Fruit fly (Drosophila melanogaster) whole organism, embryonic: Measurements from ENCODE around the gene CG33095.
A peak's percentile ranks its signal among the peaks of the same experiment; 100 is the strongest.

ENCODE experiments used
- Adf1 ChIP-seq: fragments of 200-800 bp; sonication (Bioruptor generic); IDR thresholded peaks from 2 replicates; pipeline ENCODE4 v1.3.6; 2022; ENCODE audit warnings: missing biosample characterization, missing genetic modification characterization
- Antp ChIP-seq: fragments of 200-800 bp; sonication (Bioruptor generic); optimal IDR thresholded peaks from 3 replicates; lab custom pipeline; 2016; ENCODE audit warnings: missing biosample characterization, missing genetic modification characterization
- Bgb ChIP-seq: fragments of 200-800 bp; sonication (Bioruptor generic); IDR thresholded peaks from 2 replicates; pipeline ENCODE4 v1.3.6; 2022; ENCODE audit warnings: missing biosample characterization, missing genetic modification characterization; ENCODE audit not compliant: partially characterized antibody
- CG10209 ChIP-seq: fragments of 200-800 bp; sonication (Bioruptor generic); optimal IDR thresholded peaks from 3 replicates; lab custom pipeline; 2017; ENCODE audit warnings: missing biosample characterization, mild to moderate bottlenecking, missing genetic modification characterization, missing genetic modification reagents
- CG11504 ChIP-seq: fragments of 200-800 bp; sonication (Bioruptor generic); optimal IDR thresholded peaks from 3 replicates; lab custom pipeline; 2019; ENCODE audit warnings: missing biosample characterization, mild to moderate bottlenecking, missing genetic modification characterization, moderate library complexity
- CG11723 ChIP-seq: fragments of 200-800 bp; sonication (Bioruptor generic); optimal IDR thresholded peaks from 2 replicates; lab custom pipeline; 2017; ENCODE audit warnings: missing biosample characterization, mild to moderate bottlenecking, missing genetic modification characterization
- CG15073 ChIP-seq: fragments of 200-800 bp; sonication (Bioruptor generic); optimal IDR thresholded peaks from 2 replicates; lab custom pipeline; 2016; ENCODE audit warnings: missing biosample characterization, missing genetic modification characterization
- CG1603 ChIP-seq: fragments of 200-800 bp; sonication (Bioruptor generic); optimal IDR thresholded peaks from 2 replicates; lab custom pipeline; 2019; ENCODE audit warnings: missing biosample characterization, mild to moderate bottlenecking, missing genetic modification characterization, moderate library complexity
- CG16813 ChIP-seq: fragments of 200-800 bp; sonication (Bioruptor generic); IDR thresholded peaks from 3 replicates; pipeline ENCODE4 v1.3.6; 2022; ENCODE audit warnings: missing biosample characterization, missing genetic modification characterization; ENCODE audit not compliant: partially characterized antibody
- CG17359 ChIP-seq: fragments of 200-800 bp; sonication (Bioruptor generic); optimal IDR thresholded peaks from 3 replicates; lab custom pipeline; 2018; ENCODE audit warnings: missing biosample characterization, mild to moderate bottlenecking, missing genetic modification characterization, moderate library complexity
- CG17802 ChIP-seq: fragments of 200-800 bp; sonication (Bioruptor generic); optimal IDR thresholded peaks from 2 replicates; lab custom pipeline; 2018; ENCODE audit warnings: missing biosample characterization, mild to moderate bottlenecking, missing genetic modification characterization, moderate library complexity
- CG4360 ChIP-seq: fragments of 200-800 bp; sonication (Bioruptor generic); IDR thresholded peaks from 2 replicates; pipeline ENCODE4 v1.3.6; 2022; ENCODE audit warnings: missing biosample characterization, missing genetic modification characterization
- CG4707 ChIP-seq: fragments of 200-800 bp; sonication (Bioruptor generic); optimal IDR thresholded peaks from 2 replicates; lab custom pipeline; 2018; ENCODE audit warnings: missing biosample characterization, mild to moderate bottlenecking, missing genetic modification characterization, moderate library complexity
- CG5180 ChIP-seq: fragments of 200-800 bp; sonication (Bioruptor generic); optimal IDR thresholded peaks from 3 replicates; lab custom pipeline; 2017; ENCODE audit warnings: missing biosample characterization, missing genetic modification characterization, mild to moderate bottlenecking, moderate library complexity, missing genetic modification reagents
- CG8290 ChIP-seq, 3 experiments: fragments of 200-800 bp; sonication (Bioruptor generic); optimal IDR thresholded peaks; 2 replicates each; lab custom pipeline; 2016 to 2019; ENCODE audit warnings: missing biosample characterization in 3 of 3, missing genetic modification characterization in 3 of 3, mild to moderate bottlenecking in 2 of 3, moderate library complexity in 1 of 3
- CG8478 ChIP-seq: fragments of >200 bp; optimal IDR thresholded peaks from 2 replicates; lab custom pipeline; 2018
- Chrac-16 ChIP-seq: fragments of 200-800 bp; sonication (Bioruptor generic); optimal IDR thresholded peaks from 3 replicates; lab custom pipeline; 2016; ENCODE audit warnings: missing biosample characterization, missing genetic modification characterization
- Dip2 ChIP-seq: fragments of 200-800 bp; sonication (Bioruptor generic); IDR thresholded peaks from 2 replicates; pipeline ENCODE4 v1.3.6; 2022; ENCODE audit warnings: missing biosample characterization, missing genetic modification characterization
- Dp ChIP-seq: fragments of 200-800 bp; sonication (Bioruptor generic); optimal IDR thresholded peaks from 2 replicates; lab custom pipeline; 2018; ENCODE audit warnings: missing biosample characterization, mild to moderate bottlenecking, missing genetic modification characterization, moderate library complexity
- Dref ChIP-seq: fragments of 200-800 bp; sonication (Bioruptor generic); IDR thresholded peaks from 2 replicates; pipeline ENCODE4 v1.3.6; 2022; ENCODE audit warnings: missing biosample characterization, missing genetic modification characterization
- Elba2 ChIP-seq: fragments of 200-800 bp; sonication (Bioruptor generic); optimal IDR thresholded peaks from 3 replicates; lab custom pipeline; 2016; ENCODE audit warnings: missing biosample characterization, missing genetic modification characterization
- Ets97D ChIP-seq: fragments of 200-800 bp; sonication (Bioruptor generic); optimal IDR thresholded peaks from 3 replicates; lab custom pipeline; 2016; ENCODE audit warnings: missing biosample characterization, missing genetic modification characterization
- Lhr ChIP-seq: fragments of 200-800 bp; sonication (Bioruptor generic); optimal IDR thresholded peaks from 3 replicates; lab custom pipeline; 2017; ENCODE audit warnings: mild to moderate bottlenecking, missing biosample characterization, missing genetic modification reagents, missing genetic modification characterization
- MBD-R2 ChIP-seq: fragments of 200-800 bp; sonication (Bioruptor generic); IDR thresholded peaks from 2 replicates; pipeline ENCODE4 v1.3.6; 2022; ENCODE audit warnings: missing biosample characterization, missing genetic modification characterization
- Max ChIP-seq: fragments of 200-800 bp; sonication (Bioruptor generic); optimal IDR thresholded peaks from 2 replicates; lab custom pipeline; 2016; ENCODE audit warnings: missing biosample characterization, mild to moderate bottlenecking, missing genetic modification characterization
- Scr ChIP-seq: fragments of 200-800 bp; sonication (Bioruptor generic); IDR thresholded peaks from 2 replicates; pipeline ENCODE4 v1.3.6; 2022; ENCODE audit warnings: missing biosample characterization, missing genetic modification characterization; ENCODE audit not compliant: partially characterized antibody
- al ChIP-seq: fragments of 200-800 bp; sonication (Bioruptor generic); IDR thresholded peaks from 2 replicates; pipeline ENCODE4 v1.3.6; 2022; ENCODE audit warnings: missing biosample characterization, missing genetic modification characterization
- btn ChIP-seq: fragments of 200-800 bp; sonication (Bioruptor generic); optimal IDR thresholded peaks from 2 replicates; lab custom pipeline; 2016; ENCODE audit warnings: missing biosample characterization, missing genetic modification characterization
- cato ChIP-seq: fragments of 200-800 bp; sonication (Bioruptor generic); optimal IDR thresholded peaks from 2 replicates; lab custom pipeline; 2016; ENCODE audit warnings: missing biosample characterization, missing genetic modification characterization, borderline replicate concordance
- corto ChIP-seq: fragments of 200-800 bp; sonication (Bioruptor generic); optimal IDR thresholded peaks from 2 replicates; lab custom pipeline; 2016; ENCODE audit warnings: missing biosample characterization, mild to moderate bottlenecking, missing genetic modification characterization, moderate library complexity
- gce ChIP-seq: fragments of 200-800 bp; sonication (Bioruptor generic); IDR thresholded peaks from 3 replicates; pipeline ENCODE4 v1.3.6; 2022; ENCODE audit warnings: missing biosample characterization, missing genetic modification characterization
- grn ChIP-seq: fragments of 200-800 bp; sonication (Bioruptor generic); optimal IDR thresholded peaks from 3 replicates; lab custom pipeline; 2017; ENCODE audit warnings: missing biosample characterization, missing genetic modification characterization
- gsb-n ChIP-seq: fragments of 200-800 bp; sonication (Bioruptor generic); optimal IDR thresholded peaks from 3 replicates; lab custom pipeline; 2018; ENCODE audit warnings: missing biosample characterization, mild to moderate bottlenecking, missing genetic modification characterization
- knrl ChIP-seq: fragments of 200-800 bp; sonication (Bioruptor generic); IDR thresholded peaks from 3 replicates; pipeline ENCODE4 v1.3.6; 2022; ENCODE audit warnings: missing biosample characterization, missing genetic modification characterization; ENCODE audit not compliant: partially characterized antibody
- lmd ChIP-seq: fragments of 200-800 bp; sonication (Bioruptor generic); IDR thresholded peaks from 2 replicates; pipeline ENCODE4 v1.3.6; 2022; ENCODE audit warnings: missing biosample characterization, missing genetic modification characterization
- nmo ChIP-seq: fragments of 200-800 bp; sonication (Bioruptor generic); optimal IDR thresholded peaks from 2 replicates; lab custom pipeline; 2018; ENCODE audit warnings: missing biosample characterization, mild to moderate bottlenecking, missing genetic modification characterization, moderate library complexity
- pan ChIP-seq, 4 experiments: fragments of >200 bp in 3 of 4; fragments of 200-800 bp in 1 of 4; sonication (Bioruptor generic) in 1 of 4; optimal IDR thresholded peaks in 3 of 4; IDR thresholded peaks in 1 of 4; 2 replicates each; pipeline versions ENCODE4 v1.3.6 to Lab custom; 2017 to 2022; ENCODE audit warnings: missing biosample characterization in 2 of 4, missing genetic modification characterization in 2 of 4, mixed read lengths in 1 of 4
- prd ChIP-seq, 3 experiments: fragments of >200 bp in 2 of 3; fragments of 200-800 bp in 1 of 3; sonication (Bioruptor generic) in 1 of 3; optimal IDR thresholded peaks in 2 of 3; IDR thresholded peaks in 1 of 3; 2 replicates in 2 of 3; 3 replicates in 1 of 3; pipeline versions ENCODE4 v1.3.6 to Lab custom; 2017 to 2022; ENCODE audit warnings: missing biosample characterization in 1 of 3, missing genetic modification characterization in 1 of 3
- pzg ChIP-seq: fragments of 200-800 bp; sonication (Bioruptor generic); optimal IDR thresholded peaks from 3 replicates; lab custom pipeline; 2018; ENCODE audit warnings: missing biosample characterization, mild to moderate bottlenecking, missing genetic modification characterization, moderate library complexity
- sd ChIP-seq: fragments of 200-800 bp; sonication (Bioruptor generic); optimal IDR thresholded peaks from 3 replicates; lab custom pipeline; 2018; ENCODE audit warnings: missing biosample characterization, mild to moderate bottlenecking, missing genetic modification characterization, moderate library complexity
- sens ChIP-seq: fragments of 200-800 bp; sonication (Bioruptor generic); peaks from one replicate; lab custom pipeline; 2016; ENCODE audit warnings: missing biosample characterization, missing genetic modification characterization
- shn ChIP-seq: fragments of 200-800 bp; sonication (Bioruptor generic); optimal IDR thresholded peaks from 3 replicates; lab custom pipeline; 2016; ENCODE audit warnings: missing biosample characterization, missing genetic modification characterization
- tna ChIP-seq: fragments of 200-800 bp; sonication (Bioruptor generic); IDR thresholded peaks from 2 replicates; pipeline ENCODE4 v1.3.6; 2022; ENCODE audit warnings: missing biosample characterization, missing genetic modification characterization; ENCODE audit not compliant: partially characterized antibody
- zen2 ChIP-seq: fragments of 200-800 bp; sonication (Bioruptor generic); IDR thresholded peaks from 3 replicates; pipeline ENCODE4 v1.3.6; 2022; ENCODE audit warnings: missing biosample characterization, missing genetic modification characterization; ENCODE audit not compliant: partially characterized antibody

The CG33095 gene

DNA sequence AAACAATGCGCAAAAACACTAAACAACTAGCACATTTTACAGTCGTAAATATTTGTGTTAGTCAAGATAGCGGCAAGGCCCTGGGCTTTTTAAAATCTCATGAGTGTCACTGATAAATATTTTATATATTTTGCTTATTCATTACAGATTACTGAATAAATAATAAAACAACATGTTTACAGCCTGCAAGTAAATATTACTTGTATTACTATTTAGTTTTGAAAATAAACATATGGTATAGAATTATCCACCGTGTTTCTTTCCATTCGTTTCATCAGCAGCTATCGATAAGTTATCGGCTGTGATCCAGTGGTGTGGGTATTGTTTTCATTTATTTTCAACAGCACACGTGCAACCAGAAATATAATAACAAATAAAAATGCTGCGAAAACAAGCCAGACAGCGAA, 22.9 kb upstream of the CG33095 start, which contains the start of the genes shams and CG11920 (continued):
- no peak for TF ChIP-seq lmd (GFP tag; lab: Robert Waterston, UW)
- TF ChIP-seq CG4707 (GFP tag; lab: Kevin White, UChicago), result no peak
- peak; percentile 20 for TF ChIP-seq CG8290 (GFP tag; optimal IDR thresholded peaks at IDR 0.05; lab: Kevin White, UChicago)
- TF ChIP-seq CG8290 (tag; optimal IDR thresholded peaks at IDR 0.05; lab: Kevin White, UChicago), result peak in 1 of 2 experiments; percentile 16
- TF ChIP-seq Lhr (GFP tag; lab: Kevin White, UChicago), result no peak
- TF ChIP-seq zen2 (GFP tag; lab: Robert Waterston, UW), result no peak; the same call in 2 of the 3 replicates
- no peak for TF ChIP-seq CG15073 (GFP tag; lab: Kevin White, UChicago)
- TF ChIP-seq knrl (GFP tag; lab: Robert Waterston, UW), result no peak; the same call in 2 of the 3 replicates
- no peak for TF ChIP-seq CG17802 (tag; lab: Kevin White, UChicago)
- TF ChIP-seq CG11504, result no peak
- TF ChIP-seq MBD-R2 (GFP tag; lab: Robert Waterston, UW), result peak; percentile 62; the same call in 1 of the 2 replicates
- no peak for TF ChIP-seq al (GFP tag; lab: Robert Waterston, UW)
- peak; percentile 98 for TF ChIP-seq CG1603 (tag; lab: Kevin White, UChicago)
- no peak for TF ChIP-seq prd (optimal IDR thresholded peaks at IDR 0.05; lab: Kevin White, UChicago)
- TF ChIP-seq prd (GFP tag; IDR thresholded peaks at IDR 0.05; lab: Robert Waterston, UW), result no peak
- peak; percentile 58; the same call in 2 of the 3 replicates for TF ChIP-seq CG16813 (GFP tag; lab: Robert Waterston, UW)
- 0 out of 2 replicates have a peak, but pooled peaks have one; percentile 37 for TF ChIP-seq tna
- TF ChIP-seq CG10209 (GFP tag; lab: Kevin White, UChicago), result no peak
- no peak for TF ChIP-seq Antp (GFP tag; lab: Kevin White, UChicago)
- no peak for TF ChIP-seq gce (GFP tag; lab: Robert Waterston, UW)
- no peak for TF ChIP-seq Dip2 (GFP tag; lab: Robert Waterston, UW)
- peak; percentile 1 for TF ChIP-seq Chrac-16 (GFP tag; lab: Kevin White, UChicago)
- peak; percentile 60 for TF ChIP-seq Bgb (GFP tag; lab: Robert Waterston, UW)
- TF ChIP-seq pan (optimal IDR thresholded peaks at IDR 0.05; lab: Kevin White, UChicago), result no peak
- no peak for TF ChIP-seq pan (GFP tag; optimal IDR thresholded peaks at IDR 0.05 in 1 of 2, IDR thresholded peaks at IDR 0.05 in 1 of 2)
- no peak for TF ChIP-seq btn (GFP tag; lab: Kevin White, UChicago)
- peak; percentile 71 for TF ChIP-seq Dref (GFP tag; lab: Robert Waterston, UW)
- peak; percentile 47 for TF ChIP-seq pzg
- TF ChIP-seq CG8478 (lab: Kevin White, UChicago), result no peak
- TF ChIP-seq corto (GFP tag; lab: Kevin White, UChicago), result no peak
- TF ChIP-seq shn, result no peak
- TF ChIP-seq nmo (GFP tag; lab: Kevin White, UChicago), result peak; percentile 51
- no peak for TF ChIP-seq CG17359 (tag; lab: Kevin White, UChicago)
- no peak for TF ChIP-seq Adf1 (GFP tag; lab: Robert Waterston, UW)
- TF ChIP-seq Elba2 (GFP tag; lab: Kevin White, UChicago), result no peak
- peak; percentile 40 for TF ChIP-seq gsb-n (tag; lab: Kevin White, UChicago)
- peak; percentile 26 for TF ChIP-seq CG11723 (GFP tag; lab: Kevin White, UChicago)
- TF ChIP-seq cato, result no peak
- peak; percentile 68 for TF ChIP-seq Max
- no peak for TF ChIP-seq sd
- TF ChIP-seq Scr (GFP tag; lab: Robert Waterston, UW), result peak; percentile 66
- TF ChIP-seq Ets97D, result peak; percentile 9
- no peak for TF ChIP-seq CG5180 (GFP tag; lab: Kevin White, UChicago)
- TF ChIP-seq sens (GFP tag; lab: Kevin White, UChicago), result peak; percentile 80
- peak; percentile 30 for TF ChIP-seq Dp (GFP tag; lab: Kevin White, UChicago)
- no peak for TF ChIP-seq CG4360 (GFP tag; lab: Robert Waterston, UW)
- no peak for TF ChIP-seq grn (GFP tag; lab: Kevin White, UChicago)
